Fruit fly (Drosophila melanogaster) whole organism, wandering third instar larva: ENCODE measurements around the gene pn.
A peak's percentile ranks its signal among the peaks of the same experiment; 100 is the strongest.

Source experiments
- CG32264 ChIP-seq: fragments of 200-800 bp; sonication (Bioruptor generic); optimal IDR thresholded peaks from 2 replicates; lab custom pipeline; 2016; ENCODE audit warnings: missing biosample characterization, missing genetic modification characterization
- CG9705 ChIP-seq: fragments of 200-800 bp; sonication (Bioruptor generic); optimal IDR thresholded peaks from 2 replicates; lab custom pipeline; 2018; ENCODE audit warnings: missing biosample characterization, mild to moderate bottlenecking, missing genetic modification characterization
- CrebA ChIP-seq: fragments of 200-800 bp; sonication (Bioruptor generic); optimal IDR thresholded peaks from 2 replicates; lab custom pipeline; 2016; ENCODE audit warnings: missing biosample characterization, mild to moderate bottlenecking, missing genetic modification characterization, borderline replicate concordance
- Dfd ChIP-seq: fragments of >200 bp; optimal IDR thresholded peaks from 2 replicates; lab custom pipeline; 2017; ENCODE audit warnings: missing biosample characterization, missing genetic modification characterization
- Dif ChIP-seq: fragments of 200-275, 200-300 bp; sonication (Bioruptor generic); optimal IDR thresholded peaks from 2 replicates; lab custom pipeline; 2018; ENCODE audit warnings: missing biosample characterization, missing genetic modification characterization; ENCODE audit not compliant: partially characterized antibody
- GATAd ChIP-seq: sonication (Bioruptor generic); optimal IDR thresholded peaks from 2 replicates; lab custom pipeline; 2016; ENCODE audit warnings: missing biosample characterization, missing genetic modification characterization
- HLH106 ChIP-seq: fragments of 200-800 bp; optimal IDR thresholded peaks from 3 replicates; lab custom pipeline; 2019; ENCODE audit warnings: missing biosample characterization, mild to moderate bottlenecking, missing genetic modification characterization, moderate library complexity
- Hnf4 ChIP-seq: fragments of 200-800 bp; sonication (Bioruptor generic); optimal IDR thresholded peaks from 2 replicates; lab custom pipeline; 2016; ENCODE audit warnings: missing biosample characterization, mild to moderate bottlenecking, missing genetic modification characterization
- Hr78 ChIP-seq: fragments of >200 bp; optimal IDR thresholded peaks from 2 replicates; lab custom pipeline; 2017; ENCODE audit warnings: missing biosample characterization, missing genetic modification characterization
- Hr83 ChIP-seq: fragments of 200-300 bp; sonication (Bioruptor generic); optimal IDR thresholded peaks from 2 replicates; lab custom pipeline; 2016; ENCODE audit warnings: missing biosample characterization, mild to moderate bottlenecking, missing genetic modification characterization, moderate library complexity; ENCODE audit not compliant: poor library complexity, severe bottlenecking
- Jra ChIP-seq: sonication (Bioruptor generic); optimal IDR thresholded peaks from 2 replicates; lab custom pipeline; 2016; ENCODE audit warnings: missing biosample characterization, missing genetic modification characterization
- Mio ChIP-seq: sonication (Bioruptor generic); optimal IDR thresholded peaks from 2 replicates; lab custom pipeline; 2016; ENCODE audit warnings: missing biosample characterization, missing genetic modification characterization
- Myc ChIP-seq: fragments of >200 bp; optimal IDR thresholded peaks from 2 replicates; lab custom pipeline; 2017
- N ChIP-seq: fragments of >200 bp; optimal IDR thresholded peaks from 2 replicates; lab custom pipeline; 2018; ENCODE audit warnings: missing biosample characterization, missing external identifiers, missing genetic modification characterization
- OdsH ChIP-seq: fragments of 200-800 bp; sonication (Bioruptor generic); optimal IDR thresholded peaks from 2 replicates; lab custom pipeline; 2016; ENCODE audit warnings: missing biosample characterization, mild to moderate bottlenecking, missing genetic modification characterization
- Rel ChIP-seq, 2 experiments: fragments of 200-800 bp; sonication (Bioruptor generic) in 1 of 2; optimal IDR thresholded peaks; 2 replicates in 1 of 2; 3 replicates in 1 of 2; lab custom pipeline; 2016 to 2019; ENCODE audit warnings: mild to moderate bottlenecking in 2 of 2, missing biosample characterization in 2 of 2, missing genetic modification characterization in 2 of 2, moderate library complexity in 1 of 2
- Sp1 ChIP-seq: fragments of 200-800 bp; sonication (Bioruptor generic); optimal IDR thresholded peaks from 3 replicates; lab custom pipeline; 2019; ENCODE audit warnings: missing biosample characterization, mild to moderate bottlenecking, missing genetic modification characterization, moderate library complexity
- Vsx2 ChIP-seq: fragments of 200-300, 225-300 bp; sonication (Bioruptor generic); optimal IDR thresholded peaks from 2 replicates; lab custom pipeline; 2018; ENCODE audit warnings: missing biosample characterization, missing genetic modification characterization; ENCODE audit not compliant: partially characterized antibody
- brk ChIP-seq: fragments of 200-800 bp; sonication (Bioruptor generic); optimal IDR thresholded peaks from 2 replicates; lab custom pipeline; 2016; ENCODE audit warnings: missing biosample characterization, mild to moderate bottlenecking, missing genetic modification characterization
- dl ChIP-seq, 2 experiments: fragments of 175-275, 200-275 bp in 1 of 2; fragments of 200-275 bp in 1 of 2; sonication (Bioruptor generic); optimal IDR thresholded peaks; lab custom pipeline; 2018; ENCODE audit warnings: mild to moderate bottlenecking in 2 of 2, missing biosample characterization in 2 of 2, missing genetic modification characterization in 2 of 2, moderate library complexity in 2 of 2; ENCODE audit not compliant: partially characterized antibody in 2 of 2, insufficient read depth in 1 of 2
- dmrt93B ChIP-seq: fragments of 200-800 bp; sonication (Bioruptor generic); optimal IDR thresholded peaks from 2 replicates; lab custom pipeline; 2018; ENCODE audit warnings: missing biosample characterization, mild to moderate bottlenecking, missing genetic modification characterization
- dsf ChIP-seq: sonication (Bioruptor generic); optimal IDR thresholded peaks from 2 replicates; lab custom pipeline; 2016; ENCODE audit warnings: missing biosample characterization, missing genetic modification characterization, borderline replicate concordance
- ey ChIP-seq: fragments of 200-800 bp; sonication (Bioruptor generic); optimal IDR thresholded peaks from 2 replicates; lab custom pipeline; 2016; ENCODE audit warnings: missing biosample characterization, missing genetic modification characterization
- foxo ChIP-seq, 2 experiments: fragments of 200-800 bp; sonication (Bioruptor generic); optimal IDR thresholded peaks; 2 replicates in 1 of 2; 3 replicates in 1 of 2; lab custom pipeline; 2016 to 2017; ENCODE audit warnings: missing biosample characterization in 2 of 2, missing genetic modification characterization in 2 of 2
- fru ChIP-seq: fragments of 200-800 bp; sonication (Bioruptor generic); optimal IDR thresholded peaks from 3 replicates; lab custom pipeline; 2016; ENCODE audit warnings: missing biosample characterization, mild to moderate bottlenecking, missing genetic modification characterization
- h ChIP-seq: fragments of 200-800 bp; sonication (Bioruptor generic); optimal IDR thresholded peaks from 3 replicates; lab custom pipeline; 2016; ENCODE audit warnings: missing biosample characterization, mild to moderate bottlenecking, missing genetic modification characterization
- jim ChIP-seq: fragments of 175-275, 200-325 bp; sonication (Bioruptor generic); optimal IDR thresholded peaks from 2 replicates; lab custom pipeline; 2016; ENCODE audit warnings: missing biosample characterization, mild to moderate bottlenecking, missing genetic modification characterization
- lola ChIP-seq: fragments of >200 bp; optimal IDR thresholded peaks from 2 replicates; lab custom pipeline; 2017; ENCODE audit warnings: missing biosample characterization, missing genetic modification characterization
- psq ChIP-seq: fragments of 200-800 bp; sonication (Bioruptor generic); optimal IDR thresholded peaks from 3 replicates; lab custom pipeline; 2017; ENCODE audit warnings: missing biosample characterization, mild to moderate bottlenecking, missing genetic modification characterization, moderate library complexity
- rgr ChIP-seq: fragments of 200-800 bp; sonication (Bioruptor generic); optimal IDR thresholded peaks from 3 replicates; lab custom pipeline; 2016; ENCODE audit warnings: missing biosample characterization, mild to moderate bottlenecking, missing genetic modification characterization
- sage ChIP-seq: fragments of 200-800 bp; sonication (Bioruptor generic); optimal IDR thresholded peaks from 2 replicates; lab custom pipeline; 2016; ENCODE audit warnings: missing biosample characterization, mild to moderate bottlenecking, missing genetic modification characterization
- sv ChIP-seq: fragments of 200-800 bp; sonication (Bioruptor generic); optimal IDR thresholded peaks from 3 replicates; lab custom pipeline; 2016; ENCODE audit warnings: missing biosample characterization, missing genetic modification characterization
- tai ChIP-seq: sonication (Bioruptor generic); optimal IDR thresholded peaks from 2 replicates; lab custom pipeline; 2016; ENCODE audit warnings: missing biosample characterization, missing genetic modification characterization
- usp ChIP-seq: fragments of >200 bp; optimal IDR thresholded peaks from 2 replicates; lab custom pipeline; 2017; ENCODE audit warnings: missing biosample characterization, missing genetic modification characterization
- woc ChIP-seq: sonication (Bioruptor generic); optimal IDR thresholded peaks from 2 replicates; lab custom pipeline; 2016; ENCODE audit warnings: missing biosample characterization, mild to moderate bottlenecking, missing genetic modification characterization

pn gene

dm6 chrX:2170424-2170823 is 10.6 kb upstream of the pn start:
- TF ChIP-seq Jra (GFP tag; lab: Kevin White, UChicago) (no peak), Myc (lab: Kevin White, UChicago) (peak; percentile 60)

- TF ChIP-seq GATAd (GFP tag; lab: Kevin White, UChicago): no peak
- TF ChIP-seq Hr78 (GFP tag; lab: Kevin White, UChicago): no peak
- TF ChIP-seq dsf: no peak
- TF ChIP-seq foxo (GFP tag; optimal IDR thresholded peaks at IDR 0.05; lab: Kevin White, UChicago): no peak
- TF ChIP-seq psq (GFP tag; lab: Kevin White, UChicago): no peak
- TF ChIP-seq dl (GFP tag; optimal IDR thresholded peaks at IDR 0.05; lab: Kevin White, UChicago; ENCODE audit: insufficient read depth in 1 of 2, partially characterized antibody in 2 of 2): no peak
- no peak for TF ChIP-seq Hr83
- no peak for TF ChIP-seq CG9705
These were observed 8.6 kb upstream of the pn start, which contains the start of gene ND-B14.5A for dm6 chrX:2172420-2172827. Gene ND-B14.5A (plus strand): TSS chrX:2172526.

- TF ChIP-seq Vsx2 (GFP tag; lab: Kevin White, UChicago) (no peak), Dfd (GFP tag; lab: Kevin White, UChicago) (no peak), sv (GFP tag; lab: Kevin White, UChicago) (no peak), woc (GFP tag; lab: Kevin White, UChicago) (no peak), sage (no peak), dsf (no peak), OdsH (GFP tag; lab: Kevin White, UChicago) (no peak), jim (GFP tag; lab: Kevin White, UChicago) (no peak)
These were observed 5.7 kb upstream of the pn start, which contains the start of gene Cyp4d14 for dm6 chrX:2175265-2175795. Gene Cyp4d14 (minus strand): TSS chrX:2175315.

dm6 chrX:2175956-2176469 is 5.0 kb upstream of the pn start, which contains the start of gene Cyp4d2:
Gene Cyp4d2 (plus strand): TSS chrX:2176006.
- TF ChIP-seq h (GFP tag; lab: Kevin White, UChicago): no peak
- TF ChIP-seq Jra (GFP tag; lab: Kevin White, UChicago): no peak

- TF ChIP-seq Dfd (GFP tag; lab: Kevin White, UChicago) (no peak), dmrt93B (GFP tag; lab: Kevin White, UChicago) (no peak), OdsH (GFP tag; lab: Kevin White, UChicago) (no peak), Mio (GFP tag; lab: Kevin White, UChicago) (no peak), Sp1 (GFP tag; lab: Kevin White, UChicago) (no peak), Jra (GFP tag; lab: Kevin White, UChicago) (no peak), lola (no peak), Vsx2 (GFP tag; lab: Kevin White, UChicago) (no peak), HLH106 (no peak), CrebA (GFP tag; lab: Kevin White, UChicago) (no peak), Hnf4 (GFP tag; lab: Kevin White, UChicago) (no peak), CG32264 (GFP tag; lab: Kevin White, UChicago) (no peak), dsf (no peak), woc (GFP tag; lab: Kevin White, UChicago) (no peak), Hr83 (no peak)
These were observed 2.2 kb upstream of the pn start, which contains the start of gene Cyp4ae1 for dm6 chrX:2178802-2179201. Gene Cyp4ae1 (plus strand): TSS chrX:2179007.

dm6 chrX:2184563-2184962 is 3.6 kb downstream of the pn start, which contains the start of the genes Nmd3 and CG17776:
Gene Nmd3 (minus strand): TSS chrX:2184668.
Gene CG17776 (plus strand): TSS chrX:2184725.
- TF ChIP-seq Myc (lab: Kevin White, UChicago) (peak; percentile 97), Jra (GFP tag; lab: Kevin White, UChicago) (no peak), N (GFP tag; lab: Kevin White, UChicago) (no peak), rgr (GFP tag; lab: Kevin White, UChicago) (peak; percentile 8), brk (no peak), tai (GFP tag; lab: Kevin White, UChicago) (no peak), h (GFP tag; lab: Kevin White, UChicago) (no peak), Dif (GFP tag; lab: Kevin White, UChicago) (no peak), Dfd (GFP tag; lab: Kevin White, UChicago) (no peak), Mio (GFP tag; lab: Kevin White, UChicago) (no peak), HLH106 (peak; percentile 27), psq (GFP tag; lab: Kevin White, UChicago) (no peak), sv (GFP tag; lab: Kevin White, UChicago) (no peak), sage (no peak), GATAd (GFP tag; lab: Kevin White, UChicago) (no peak), dmrt93B (GFP tag; lab: Kevin White, UChicago) (no peak), CrebA (GFP tag; lab: Kevin White, UChicago) (no peak), foxo (GFP tag; optimal IDR thresholded peaks at IDR 0.05; lab: Kevin White, UChicago) (peak in 1 of 2 experiments; percentile 13), CG32264 (GFP tag; lab: Kevin White, UChicago) (no peak), usp (no peak), dl (GFP tag; optimal IDR thresholded peaks at IDR 0.05; lab: Kevin White, UChicago; ENCODE audit: insufficient read depth in 1 of 2, partially characterized antibody in 2 of 2) (no peak), Hr83 (no peak), lola (no peak), ey (GFP tag; lab: Kevin White, UChicago) (no peak), fru (no peak), Rel (GFP tag; optimal IDR thresholded peaks at IDR 0.05; lab: Kevin White, UChicago) (no peak), Rel (tag; optimal IDR thresholded peaks at IDR 0.05; lab: Kevin White, UChicago) (peak; percentile 55)
